Fruit fly (Drosophila melanogaster): Measurements from ENCODE around the gene CG15764.

dm6 chrX:5901628-5902213 lies 32.8 kb downstream of the CG15764 start:
- TF ChIP-seq lola (GFP tag; optimal IDR thresholded peaks at IDR 0.05) = no peak
- TF ChIP-seq fru (GFP tag; optimal IDR thresholded peaks at IDR 0.05) = peak; percentile 65
- TF ChIP-seq rgr (GFP tag; optimal IDR thresholded peaks at IDR 0.05) = peak; percentile 26
- no peak for TF ChIP-seq tai (GFP tag; optimal IDR thresholded peaks at IDR 0.05)
- TF ChIP-seq sage (GFP tag; optimal IDR thresholded peaks at IDR 0.05) = no peak
- TF ChIP-seq h (GFP tag; optimal IDR thresholded peaks at IDR 0.05) = peak; percentile 36
- no peak for TF ChIP-seq Hr78 (GFP tag; optimal IDR thresholded peaks at IDR 0.05)
- TF ChIP-seq CrebA (GFP tag; optimal IDR thresholded peaks at IDR 0.05; ENCODE audit: borderline replicate concordance) = no peak
- peak; percentile 85 for TF ChIP-seq psq (GFP tag; optimal IDR thresholded peaks at IDR 0.05)
- TF ChIP-seq pan (optimal IDR thresholded peaks at IDR 0.05) = no peak
